Worm (Caenorhabditis elegans): ENCODE results near the gene srz-9.
"Not testable (repeated sequence)": the region's sequence is repeated elsewhere in the genome, so short reads cannot be mapped to it uniquely, and the experiment has no call there.

The srz-9 gene

DNA sequence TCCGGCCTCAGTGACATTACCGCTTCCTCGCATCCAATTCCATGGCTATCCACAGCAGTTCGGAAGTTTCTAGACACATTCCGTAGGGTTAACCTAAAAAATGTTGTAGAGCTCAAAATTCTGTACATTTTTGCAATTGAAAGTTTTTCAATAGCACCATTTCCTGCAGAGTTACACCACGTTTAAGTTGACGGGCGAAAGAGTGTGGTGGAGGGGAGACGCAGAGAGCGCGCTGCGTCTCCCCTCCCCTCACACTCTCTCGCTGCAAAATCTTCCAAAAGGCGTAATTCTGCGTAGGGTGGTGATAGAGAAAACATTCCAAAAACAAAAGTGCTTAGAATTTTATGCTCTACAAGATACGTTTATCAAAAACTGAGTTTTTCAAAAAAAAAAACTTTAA, 15.5 kb upstream of the srz-9 start:
- peak; percentile 59 for TF ChIP-seq nhr-85 (tag)
- no peak for TF ChIP-seq grh-1 (GFP tag; IDR thresholded peaks at IDR 0.05)
- TF ChIP-seq nhr-11 (tag; optimal IDR thresholded peaks at IDR 0.05) = no peak
- TF ChIP-seq irx-1 (tag; optimal IDR thresholded peaks at IDR 0.05) = no peak

DNA sequence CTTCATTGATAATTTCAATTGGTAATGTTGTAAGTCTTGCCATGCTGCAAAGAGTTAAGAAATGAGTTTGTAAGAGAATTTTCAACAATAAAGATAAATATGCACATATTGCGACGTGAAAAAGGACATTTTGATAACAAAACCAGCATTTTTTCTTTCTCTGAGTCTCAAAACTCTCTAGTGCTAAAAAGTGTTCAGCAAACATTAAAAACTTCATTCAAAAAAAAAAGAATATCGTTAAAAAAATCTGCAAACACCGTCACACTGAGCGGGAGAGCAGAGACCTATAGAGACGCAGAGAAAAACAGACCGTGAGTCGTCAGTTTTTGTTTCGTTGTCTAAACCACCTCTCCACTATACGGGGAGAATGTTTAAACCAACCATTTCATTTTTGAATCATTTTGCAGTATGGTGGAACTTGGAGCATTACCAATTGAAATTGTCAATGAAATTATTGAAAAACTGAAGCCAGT, 14.6 kb upstream of the srz-9 start, which contains the start of the genes fbxa-76 and fbxa-77:
TSS of gene fbxa-76 (minus strand) at position 51 of the 473 bp plus-strand sequence.
TSS of gene fbxa-77 (plus strand) at position 365 of the 473 bp plus-strand sequence.
- no peak for TF ChIP-seq dsc-1 (tag; optimal IDR thresholded peaks at IDR 0.05)
- TF ChIP-seq lin-14 (GFP tag; optimal IDR thresholded peaks at IDR 0.05) = peak; percentile 33
- no peak for TF ChIP-seq ceh-82 (tag; optimal IDR thresholded peaks at IDR 0.05)
- TF ChIP-seq hlh-4 (tag; optimal IDR thresholded peaks at IDR 0.05) = no peak
- TF ChIP-seq snu-23 (GFP tag; optimal IDR thresholded peaks at IDR 0.05) = peak; percentile 50
- no peak for TF ChIP-seq egl-13 (tag; optimal IDR thresholded peaks at IDR 0.05)
- TF ChIP-seq nhr-77 (tag; optimal IDR thresholded peaks at IDR 0.05) = peak; percentile 3
- no peak for TF ChIP-seq zag-1 (tag; optimal IDR thresholded peaks at IDR 0.05)
- TF ChIP-seq Y116A8C.19 (tag; optimal IDR thresholded peaks at IDR 0.05; ENCODE audit: borderline replicate concordance) = no peak
- TF ChIP-seq vab-15 (tag; optimal IDR thresholded peaks at IDR 0.05) = no peak
- TF ChIP-seq fos-1 (tag; optimal IDR thresholded peaks at IDR 0.05) = no peak
- peak; percentile 6 for TF ChIP-seq nhr-20 (tag; optimal IDR thresholded peaks at IDR 0.05)
- peak in 1 of 2 experiments; percentile 64 for TF ChIP-seq lsy-2 (tag; optimal IDR thresholded peaks at IDR 0.05)
- no peak for TF ChIP-seq ceh-8 (GFP tag; optimal IDR thresholded peaks at IDR 0.05)
- TF ChIP-seq lin-35 (GFP tag; optimal IDR thresholded peaks at IDR 0.05) = peak; percentile 41 to 65
- TF ChIP-seq dpl-1 (GFP tag; optimal IDR thresholded peaks at IDR 0.05) = peak; percentile 24 to 45 (median 37)
- TF ChIP-seq nhr-47 (tag; optimal IDR thresholded peaks at IDR 0.05) = no peak
- peak; percentile 20 for TF ChIP-seq nhr-71 (tag; optimal IDR thresholded peaks at IDR 0.05)
- peak; percentile 43 for TF ChIP-seq skn-1 (tag; optimal IDR thresholded peaks at IDR 0.05)
- peak; percentile 17 for TF ChIP-seq C16A3.4 (tag; optimal IDR thresholded peaks at IDR 0.05)
- peak in 1 of 2 experiments; percentile 6 for TF ChIP-seq mdl-1 (tag; optimal IDR thresholded peaks at IDR 0.05)
- no peak for TF ChIP-seq xbp-1 (tag; optimal IDR thresholded peaks at IDR 0.05)
- TF ChIP-seq blmp-1 (tag; optimal IDR thresholded peaks at IDR 0.05) = peak; percentile 31
- no peak for TF ChIP-seq nhr-90 (tag; optimal IDR thresholded peaks at IDR 0.05; ENCODE audit: poor library complexity)
- no peak for TF ChIP-seq irx-1 (tag; optimal IDR thresholded peaks at IDR 0.05)
- TF ChIP-seq zip-4 (GFP tag; optimal IDR thresholded peaks at IDR 0.05) = no peak
- no peak for TF ChIP-seq nhr-19 (GFP tag; conservative IDR thresholded peaks at IDR 0.05)
- TF ChIP-seq mep-1 (tag; optimal IDR thresholded peaks at IDR 0.05) = peak; percentile 13
- peak; percentile 5 for TF ChIP-seq elt-2 (tag; optimal IDR thresholded peaks at IDR 0.05)
- peak; percentile 67 for TF ChIP-seq F16B12.6 (tag; optimal IDR thresholded peaks at IDR 0.05)
- no peak for TF ChIP-seq nhr-84 (tag; optimal IDR thresholded peaks at IDR 0.05)
- TF ChIP-seq mef-2 (tag; optimal IDR thresholded peaks at IDR 0.05) = no peak
- TF ChIP-seq efl-1 (optimal IDR thresholded peaks at IDR 0.05) = peak; percentile 57 to 67
- peak; percentile 41 to 84 for TF ChIP-seq efl-1 (GFP tag; optimal IDR thresholded peaks at IDR 0.05 in 1 of 2)

ce11 chrIII:1256519-1256918, 7.3 kb upstream of the srz-9 start, which contains the start of gene fbxa-208:
TSS of gene fbxa-208 (plus strand) at chrIII:1256819.
- not testable (repeated sequence) for TF ChIP-seq ceh-8 (GFP tag; optimal IDR thresholded peaks at IDR 0.05); sup-37 (GFP tag; optimal IDR thresholded peaks at IDR 0.05); nhr-12 (tag; optimal IDR thresholded peaks at IDR 0.05)

Measured in whole organism, L1 larva.